Fruit fly (Drosophila melanogaster): ENCODE data around the gene Ndc80.

dm6 chrX:13630290-13630900 is 18.5 kb upstream of the Ndc80 start:
- TF ChIP-seq CTCF (optimal IDR thresholded peaks at IDR 0.05) (no peak), CG8478 (optimal IDR thresholded peaks at IDR 0.05) (no peak)

Measured in S2 (cell line).